Fruit fly (Drosophila melanogaster): ENCODE measurements around the gene PTPMT1.

Gene PTPMT1

DNA sequence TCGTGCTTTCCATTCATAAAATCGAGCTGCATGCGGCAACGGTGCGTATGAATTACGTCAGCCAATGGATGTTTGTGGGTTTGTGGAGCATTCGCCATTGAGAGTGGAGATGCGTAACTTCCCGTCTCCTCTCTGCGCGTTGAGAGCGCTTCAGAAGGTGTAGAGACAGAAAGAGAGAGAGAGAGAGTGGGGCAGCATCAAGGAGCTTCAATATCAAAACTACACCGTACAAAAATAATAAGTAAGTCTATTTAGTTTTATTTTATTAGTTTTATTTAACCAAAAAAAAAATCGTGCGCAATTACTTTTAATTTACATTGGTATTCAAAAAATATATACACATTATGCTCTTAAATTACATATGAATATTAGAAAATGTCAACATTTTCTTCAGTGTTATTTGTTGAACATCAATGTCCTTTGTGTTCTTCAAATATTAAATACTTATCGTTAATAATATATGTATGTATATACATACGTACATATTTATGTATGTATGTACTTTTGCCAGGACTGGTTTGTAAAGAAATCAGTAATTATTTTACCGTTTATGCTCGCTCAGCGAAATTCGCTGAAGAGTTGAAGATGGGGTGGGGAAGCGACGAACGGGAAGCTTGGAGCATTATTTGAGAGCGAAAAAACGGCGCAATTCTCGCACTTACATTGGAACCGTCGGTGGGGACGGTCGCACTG lies 35.3 kb upstream of the PTPMT1 start, which contains the start of gene CG10365 (continued):
- TF ChIP-seq CG11762 (GFP tag; optimal IDR thresholded peaks at IDR 0.05; ENCODE audit: insufficient read depth) = peak; percentile 89
- TF ChIP-seq Hr4 (GFP tag; optimal IDR thresholded peaks at IDR 0.05) = peak; percentile 80
- peak; percentile 79 for TF ChIP-seq pdm3 (GFP tag; optimal IDR thresholded peaks at IDR 0.05)
- TF ChIP-seq Ets21C (GFP tag; optimal IDR thresholded peaks at IDR 0.05) = no peak
- peak; percentile 89 for TF ChIP-seq CG3032 (tag; optimal IDR thresholded peaks at IDR 0.05)
- no peak for TF ChIP-seq Hr38 (GFP tag; optimal IDR thresholded peaks at IDR 0.05)
- TF ChIP-seq CG7368 (GFP tag; optimal IDR thresholded peaks at IDR 0.05) = peak; percentile 89
- peak; percentile 64 for TF ChIP-seq fd59A (GFP tag; optimal IDR thresholded peaks at IDR 0.05)
- peak; percentile 92 for TF ChIP-seq vri (GFP tag; optimal IDR thresholded peaks at IDR 0.05)
- TF ChIP-seq lz (GFP tag; optimal IDR thresholded peaks at IDR 0.05) = peak; percentile 69

DNA sequence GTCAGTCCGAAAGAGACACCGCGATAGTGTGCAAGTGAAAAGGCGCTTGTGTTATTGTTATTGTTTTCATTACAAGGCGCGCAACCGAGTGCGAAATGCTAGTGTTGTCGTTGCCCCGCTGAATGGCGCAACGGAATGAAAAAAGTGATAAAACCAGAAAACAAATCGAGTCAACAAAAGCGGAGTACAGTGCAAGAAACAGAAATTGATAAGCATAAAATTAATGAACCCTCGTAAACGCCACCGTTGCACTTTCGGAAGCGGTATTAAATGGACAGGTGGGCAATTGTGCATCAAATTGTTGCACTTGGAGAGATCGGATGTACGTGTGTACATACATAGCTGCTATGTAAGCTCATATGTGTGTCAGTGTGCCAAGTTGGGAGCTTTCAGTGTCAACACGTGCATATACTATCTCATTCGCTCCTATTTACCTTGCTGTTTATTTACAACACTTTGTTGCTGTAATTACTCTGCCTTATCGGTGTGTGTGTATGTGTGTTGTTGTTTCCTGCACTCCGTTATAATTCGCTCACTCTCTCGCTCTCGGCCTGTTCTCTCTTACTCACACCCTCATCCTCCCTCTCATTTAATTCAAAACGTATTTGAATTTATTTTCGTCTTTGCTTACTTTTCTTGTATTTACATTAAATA lies 34.6 kb upstream of the PTPMT1 start:
- peak; percentile 46 for TF ChIP-seq CG1621 (tag; optimal IDR thresholded peaks at IDR 0.05)
- peak; percentile 15 for TF ChIP-seq Hr39 (GFP tag; optimal IDR thresholded peaks at IDR 0.05)
- peak; percentile 23 for TF ChIP-seq CG16779 (tag; optimal IDR thresholded peaks at IDR 0.05)
- peak; percentile 56 for TF ChIP-seq vri (GFP tag; optimal IDR thresholded peaks at IDR 0.05)
- TF ChIP-seq Ets96B (tag; optimal IDR thresholded peaks at IDR 0.05) = no peak
- peak; percentile 56 for TF ChIP-seq Hr4 (GFP tag; optimal IDR thresholded peaks at IDR 0.05)
- TF ChIP-seq topi (GFP tag; optimal IDR thresholded peaks at IDR 0.05) = peak; percentile 8
- peak; percentile 10; the same call in 1 of the 2 replicates for TF ChIP-seq CG11294 (GFP tag; IDR thresholded peaks at IDR 0.05)
- TF ChIP-seq svp (GFP tag) = peak; percentile 75
- peak; percentile 17 for TF ChIP-seq esn (GFP tag; optimal IDR thresholded peaks at IDR 0.05)
- no peak for TF ChIP-seq Sox15 (GFP tag; optimal IDR thresholded peaks at IDR 0.05)
- peak; percentile 46 for TF ChIP-seq CG9139 (GFP tag; optimal IDR thresholded peaks at IDR 0.05)
- peak; percentile 47 for TF ChIP-seq CG10631 (GFP tag; optimal IDR thresholded peaks at IDR 0.05)
- peak; percentile 65 for TF ChIP-seq CG6163 (GFP tag; IDR thresholded peaks at IDR 0.05)
- no peak for TF ChIP-seq Met (GFP tag; optimal IDR thresholded peaks at IDR 0.05)
- peak; percentile 59 for TF ChIP-seq CG6808 (GFP tag; optimal IDR thresholded peaks at IDR 0.05)
- TF ChIP-seq lz (GFP tag; optimal IDR thresholded peaks at IDR 0.05) = peak; percentile 41
- peak; percentile 60 for TF ChIP-seq CG6792 (GFP tag; optimal IDR thresholded peaks at IDR 0.05)
- peak in 1 of 2 experiments; percentile 39 for TF ChIP-seq salr (GFP tag; optimal IDR thresholded peaks at IDR 0.05)
- TF ChIP-seq Sox102F (GFP tag; optimal IDR thresholded peaks at IDR 0.05) = peak; percentile 33
- peak; percentile 52; the same call in 1 of the 2 replicates for TF ChIP-seq Gug (GFP tag; IDR thresholded peaks at IDR 0.05)
- TF ChIP-seq acj6 (GFP tag; optimal IDR thresholded peaks at IDR 0.05) = peak; percentile 13
- TF ChIP-seq eg (GFP tag; IDR thresholded peaks at IDR 0.05) = peak; percentile 69
- TF ChIP-seq CG10669 (GFP tag; optimal IDR thresholded peaks at IDR 0.05) = peak; percentile 36
- no peak for TF ChIP-seq CG34406 (GFP tag; optimal IDR thresholded peaks at IDR 0.05)
- peak; percentile 6 for TF ChIP-seq Ets21C (GFP tag; optimal IDR thresholded peaks at IDR 0.05)
- TF ChIP-seq achi (GFP tag; optimal IDR thresholded peaks at IDR 0.05) = peak; percentile 21
- TF ChIP-seq dac (GFP tag; optimal IDR thresholded peaks at IDR 0.05) = peak; percentile 6
- peak; percentile 78 for TF ChIP-seq CG7368 (GFP tag; optimal IDR thresholded peaks at IDR 0.05)
- TF ChIP-seq CG32006 (GFP tag; optimal IDR thresholded peaks at IDR 0.05) = peak; percentile 47
- peak; percentile 26 for TF ChIP-seq pdm3 (GFP tag; optimal IDR thresholded peaks at IDR 0.05)
- peak; percentile 5 for TF ChIP-seq CG8632 (GFP tag; optimal IDR thresholded peaks at IDR 0.05)
- peak; percentile 55 to 61 for TF ChIP-seq ss (GFP tag; optimal IDR thresholded peaks at IDR 0.05)
- no peak for TF ChIP-seq net (GFP tag; optimal IDR thresholded peaks at IDR 0.05)
- TF ChIP-seq Smox (GFP tag; optimal IDR thresholded peaks at IDR 0.05) = no peak
- peak; percentile 36 for TF ChIP-seq Sox14 (GFP tag; optimal IDR thresholded peaks at IDR 0.05)
- TF ChIP-seq fd85E (GFP tag; optimal IDR thresholded peaks at IDR 0.05) = no peak
- peak; percentile 71 for TF ChIP-seq CG15336 (GFP tag; IDR thresholded peaks at IDR 0.05)
- peak; percentile 46 for TF ChIP-seq CG11762 (GFP tag; optimal IDR thresholded peaks at IDR 0.05; ENCODE audit: insufficient read depth)
- TF ChIP-seq Blimp-1 (GFP tag; optimal IDR thresholded peaks at IDR 0.05) = no peak
- no peak for TF ChIP-seq cyc (GFP tag; optimal IDR thresholded peaks at IDR 0.05)
- no peak for TF ChIP-seq CG3032 (tag; optimal IDR thresholded peaks at IDR 0.05)
- TF ChIP-seq CG31627 (GFP tag; optimal IDR thresholded peaks at IDR 0.05) = no peak
- no peak for TF ChIP-seq CG11902 (GFP tag; optimal IDR thresholded peaks at IDR 0.05)

Data from whole organism, prepupa.